Worm (Caenorhabditis elegans) whole organism, early embryonic: ENCODE results near the gene dna-2.

ENCODE experiments used
- B0310.2 ChIP-seq: sonication (generic microtip); optimal IDR thresholded peaks from 2 replicates; lab custom pipeline; 2016; ENCODE audit warnings: mild to moderate bottlenecking, missing genetic modification characterization, missing compliant biosample characterization
- F13C5.2 ChIP-seq: sonication (generic microtip); optimal IDR thresholded peaks from 2 replicates; lab custom pipeline; 2017; ENCODE audit warnings: mild to moderate bottlenecking, missing genetic modification characterization, inconsistent platforms, missing compliant biosample characterization
- aly-1 ChIP-seq: sonication (generic microtip); optimal IDR thresholded peaks from 2 replicates; lab custom pipeline; 2016; ENCODE audit warnings: missing genetic modification characterization, missing compliant biosample characterization
- ama-1 ChIP-seq: fragments of 150-350 bp; optimal IDR thresholded peaks from 2 replicates; lab custom pipeline; 2014
- ceh-13 ChIP-seq: fragments of 200-800 bp; sonication (Bioruptor generic); optimal IDR thresholded peaks from 2 replicates; lab custom pipeline; 2018; ENCODE audit warnings: mild to moderate bottlenecking, missing genetic modification characterization, missing compliant biosample characterization
- ceh-36 ChIP-seq: sonication (generic microtip); optimal IDR thresholded peaks from 2 replicates; lab custom pipeline; 2016; ENCODE audit warnings: missing genetic modification characterization, inconsistent platforms, missing compliant biosample characterization
- ets-7 ChIP-seq: sonication (generic microtip); optimal IDR thresholded peaks from 2 replicates; lab custom pipeline; 2016; ENCODE audit warnings: missing genotype, missing genetic modification characterization, missing compliant biosample characterization
- flt-1 ChIP-seq: fragments of 200-800 bp; sonication (Bioruptor generic); IDR thresholded peaks from 2 replicates; pipeline ENCODE4 v1.3.6; 2022; ENCODE audit warnings: missing genetic modification characterization, missing compliant biosample characterization
- hmbx-1 ChIP-seq: sonication (generic microtip); optimal IDR thresholded peaks from 2 replicates; lab custom pipeline; 2016; ENCODE audit warnings: mild to moderate bottlenecking, missing genetic modification characterization, missing compliant biosample characterization
- hmg-4 ChIP-seq: fragments of 200-800 bp; sonication (Bioruptor generic); optimal IDR thresholded peaks from 2 replicates; lab custom pipeline; 2018; ENCODE audit warnings: mild to moderate bottlenecking, missing genetic modification characterization, missing compliant biosample characterization
- hnd-1 ChIP-seq: sonication (generic microtip); optimal IDR thresholded peaks from 2 replicates; lab custom pipeline; 2016; ENCODE audit warnings: missing genetic modification characterization, missing compliant biosample characterization
- pes-1 ChIP-seq: fragments of 200-800 bp; sonication (Bioruptor generic); IDR thresholded peaks from 2 replicates; pipeline ENCODE4 v1.3.6; 2022; ENCODE audit warnings: missing genetic modification reagents, missing genetic modification characterization, missing compliant biosample characterization
- scrt-1 ChIP-seq: fragments of 200-800 bp; sonication (Bioruptor generic); IDR thresholded peaks from 2 replicates; pipeline ENCODE4 v1.3.6; 2022; ENCODE audit warnings: missing genetic modification characterization, missing compliant biosample characterization
- sea-1 ChIP-seq: fragments of 200-800 bp; sonication (Bioruptor generic); conservative IDR thresholded peaks from 2 replicates; pipeline ENCODE4 v1.3.6; 2022; ENCODE audit warnings: missing genetic modification characterization, missing compliant biosample characterization
- tbx-11 ChIP-seq: fragments of 200-800 bp; sonication (Bioruptor generic); IDR thresholded peaks from 2 replicates; pipeline ENCODE4 v1.3.6; 2022; ENCODE audit warnings: missing genetic modification characterization, missing compliant biosample characterization
- tbx-37 ChIP-seq: fragments of 200-800 bp; sonication (Bioruptor generic); conservative IDR thresholded peaks from 2 replicates; pipeline ENCODE4 v1.3.6; 2022; ENCODE audit warnings: missing genetic modification reagents, missing genetic modification characterization, missing compliant biosample characterization
- tra-4 ChIP-seq: sonication (generic microtip); optimal IDR thresholded peaks from 2 replicates; lab custom pipeline; 2017; ENCODE audit warnings: missing genetic modification characterization, missing compliant biosample characterization

The dna-2 gene

DNA sequence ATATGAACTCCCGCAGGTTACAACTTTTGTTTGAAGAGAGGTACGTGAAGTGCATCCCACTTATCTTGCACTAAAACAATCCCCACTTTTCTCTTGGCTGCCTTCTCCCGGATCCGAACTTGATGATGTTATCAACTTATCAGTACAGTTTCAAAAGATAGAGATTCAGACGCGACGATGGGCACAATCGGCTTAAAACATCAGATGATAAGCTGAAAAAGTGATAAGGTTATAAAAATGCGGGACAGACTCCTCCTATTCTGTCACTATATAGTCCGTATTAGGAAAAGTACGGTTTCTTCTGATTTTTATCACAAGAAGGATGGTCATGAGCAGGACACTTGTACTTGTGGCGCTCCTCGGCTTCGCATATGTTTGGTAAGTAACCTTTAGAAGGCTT, 39.0 kb upstream of the dna-2 start, which contains the start of gene ctsa-1.2:
Gene ctsa-1.2, plus strand, starts transcription at position 160 of the 400 bp plus-strand sequence.
- no peak for TF ChIP-seq B0310.2 (tag; lab: Kevin White, UChicago)
- no peak for TF ChIP-seq ama-1 (lab: Kevin White, UChicago)
- no peak for TF ChIP-seq sea-1 (GFP tag; lab: Robert Waterston, UW)

DNA sequence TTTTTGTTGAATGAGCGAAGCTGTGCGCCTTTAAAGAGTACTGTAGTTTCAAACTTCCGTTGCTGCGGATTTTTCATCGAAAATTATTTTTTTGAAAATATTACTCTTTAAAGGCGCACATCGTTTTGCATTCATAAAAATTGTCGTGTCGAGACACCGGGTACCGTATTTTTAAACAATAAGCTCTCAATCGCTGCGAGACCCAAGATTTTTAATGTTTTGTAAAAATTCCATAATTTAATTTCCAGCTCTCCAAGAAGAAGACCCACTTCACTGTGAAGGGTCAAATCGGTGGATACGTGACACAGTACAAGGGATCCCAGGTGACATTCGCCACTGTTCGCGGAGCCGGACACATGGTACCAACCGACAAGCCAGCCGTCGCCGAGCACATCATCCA, 35.9 kb upstream of the dna-2 start:
- TF ChIP-seq sea-1 (GFP tag; lab: Robert Waterston, UW) (no peak), scrt-1 (GFP tag; lab: Robert Waterston, UW) (no peak), ama-1 (lab: Kevin White, UChicago) (no peak), tra-4 (tag; lab: Kevin White, UChicago) (no peak)

DNA sequence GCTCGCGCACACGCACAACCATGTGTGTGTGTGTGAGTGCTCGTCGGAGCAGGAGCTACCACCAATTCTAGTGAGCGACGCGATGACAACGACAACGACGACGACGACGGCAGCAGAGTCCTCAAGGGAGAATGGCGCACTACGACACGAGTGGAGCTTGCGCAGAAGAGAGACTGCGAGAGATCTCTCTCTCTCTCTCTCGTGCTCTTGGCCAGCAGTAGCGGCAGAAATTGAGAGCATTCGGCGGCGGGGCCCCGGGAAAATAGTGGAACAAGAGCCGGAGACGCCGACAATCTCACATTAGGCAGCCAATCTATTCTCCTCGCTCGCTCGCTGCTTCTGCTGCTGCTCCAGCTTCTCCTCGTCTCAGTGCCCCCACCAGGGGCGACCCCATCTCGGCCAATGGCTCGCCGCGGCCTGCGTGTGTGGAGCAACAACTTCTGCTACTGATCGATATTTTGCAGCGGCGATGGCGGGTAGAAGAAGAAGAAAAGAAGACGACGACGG, 31.4 kb upstream of the dna-2 start:
- TF ChIP-seq ets-7 (tag; lab: Kevin White, UChicago) (no peak), hmbx-1 (no peak), hnd-1 (tag; lab: Kevin White, UChicago) (no peak), hmg-4 (peak; percentile 75), flt-1 (GFP tag; lab: Robert Waterston, UW) (0 out of 2 replicates have a peak, but pooled peaks have one; percentile 16), ceh-36 (tag; lab: Kevin White, UChicago) (no peak), tbx-11 (GFP tag; lab: Robert Waterston, UW) (no peak), tra-4 (tag; lab: Kevin White, UChicago) (no peak), scrt-1 (GFP tag; lab: Robert Waterston, UW) (peak; percentile 32; the same call in 1 of the 2 replicates), B0310.2 (tag; lab: Kevin White, UChicago) (peak; percentile 19), ama-1 (lab: Kevin White, UChicago) (no peak), tbx-37 (GFP tag; lab: Robert Waterston, UW) (no peak), aly-1 (tag; lab: Kevin White, UChicago) (peak; percentile 52), pes-1 (GFP tag; lab: Robert Waterston, UW) (peak; percentile 33; the same call in 1 of the 2 replicates), F13C5.2 (peak; percentile 72), ceh-13 (GFP tag; lab: Kevin White, UChicago) (no peak), sea-1 (GFP tag; lab: Robert Waterston, UW) (no peak)

DNA sequence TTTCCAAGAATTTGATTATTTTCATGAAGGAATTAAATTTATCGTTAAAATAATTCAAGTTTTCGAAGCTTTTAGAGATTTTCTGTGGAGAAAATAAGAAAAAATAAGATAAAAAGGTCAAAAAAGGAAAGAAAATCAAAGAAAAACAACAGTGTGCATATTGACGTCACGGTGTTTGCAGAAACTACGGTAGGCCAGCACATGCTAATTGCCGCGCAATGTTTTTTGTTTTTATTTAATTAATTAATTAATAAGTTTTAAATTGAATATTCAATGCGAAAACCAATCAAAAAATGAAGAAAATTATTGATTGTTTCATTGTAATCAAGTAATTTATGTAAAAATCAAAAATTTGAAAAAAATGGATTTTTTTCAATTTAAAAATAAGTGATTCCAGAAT, 30.3 kb upstream of the dna-2 start:
- TF ChIP-seq hnd-1 (tag; lab: Kevin White, UChicago) (no peak), ceh-36 (tag; lab: Kevin White, UChicago) (no peak), ets-7 (tag; lab: Kevin White, UChicago) (no peak), B0310.2 (tag; lab: Kevin White, UChicago) (no peak), aly-1 (tag; lab: Kevin White, UChicago) (no peak), pes-1 (GFP tag; lab: Robert Waterston, UW) (no peak), F13C5.2 (no peak)

DNA sequence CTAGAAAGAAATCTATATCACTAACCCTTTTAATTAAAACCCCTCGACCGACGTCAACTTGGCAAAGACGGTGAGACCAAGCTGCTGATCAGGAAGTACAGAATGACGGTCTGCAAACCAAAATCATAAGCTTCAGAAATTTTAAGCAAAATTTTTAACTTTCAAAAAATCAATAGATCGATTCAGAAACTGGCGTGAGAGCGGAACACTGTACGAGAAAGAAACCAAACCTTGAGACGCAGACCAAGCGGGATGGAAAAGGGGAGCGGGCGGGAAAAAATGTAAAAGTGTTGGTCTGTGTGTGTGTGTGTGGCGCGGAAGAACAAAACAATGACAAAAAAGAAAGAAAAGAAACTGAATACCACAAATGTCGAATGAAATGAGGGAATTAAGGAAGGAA, 29.7 kb upstream of the dna-2 start, which contains the start of the genes F44E5.17 and gpb-1:
Gene F44E5.17, minus strand, starts transcription at position 101 of the 400 bp plus-strand sequence.
Gene gpb-1, minus strand, starts transcription at position 118 of the 400 bp plus-strand sequence.
- TF ChIP-seq flt-1 (GFP tag; lab: Robert Waterston, UW), result no peak
- no peak for TF ChIP-seq scrt-1 (GFP tag; lab: Robert Waterston, UW)
- TF ChIP-seq F13C5.2, result no peak
- TF ChIP-seq tbx-37 (GFP tag; lab: Robert Waterston, UW), result no peak
- no peak for TF ChIP-seq tra-4 (tag; lab: Kevin White, UChicago)
- TF ChIP-seq sea-1 (GFP tag; lab: Robert Waterston, UW), result no peak

DNA sequence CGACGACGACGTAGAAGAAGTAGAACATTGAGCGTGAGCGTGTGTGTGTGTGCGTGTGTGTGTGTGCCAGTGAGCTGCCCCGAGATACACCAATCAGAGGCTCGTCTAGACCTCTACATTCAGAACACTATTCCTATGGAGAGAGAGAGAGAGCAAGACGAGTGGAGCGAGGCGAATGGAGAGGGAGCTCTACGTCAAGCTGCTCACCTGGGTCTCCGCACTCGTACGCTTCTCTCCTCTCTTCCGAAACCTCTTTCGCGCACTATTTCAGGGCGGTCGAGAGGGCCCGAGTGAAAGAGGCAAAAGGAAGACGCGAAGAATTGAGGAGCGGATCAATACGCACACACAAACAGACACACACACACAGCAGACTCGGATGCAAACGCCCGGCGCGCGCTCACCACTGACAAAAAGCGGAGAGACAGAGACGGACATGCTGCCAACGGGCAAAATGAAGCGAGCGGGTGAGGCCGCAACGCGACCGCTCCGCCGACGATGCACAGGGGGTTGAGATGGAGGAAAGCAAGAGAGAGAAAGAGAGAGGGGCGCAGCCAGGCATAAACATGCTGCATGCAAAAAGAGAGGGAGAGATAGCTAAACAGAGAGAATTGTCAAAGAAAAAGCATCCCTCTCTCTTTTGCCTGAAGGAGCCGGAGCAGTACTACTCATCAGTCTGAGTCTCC, 28.6 kb upstream of the dna-2 start:
- TF ChIP-seq B0310.2 (tag; lab: Kevin White, UChicago) (peak; percentile 32), pes-1 (GFP tag; lab: Robert Waterston, UW) (peak; percentile 40; the same call in 1 of the 2 replicates), hnd-1 (tag; lab: Kevin White, UChicago) (no peak), F13C5.2 (peak; percentile 90), tbx-37 (GFP tag; lab: Robert Waterston, UW) (no peak), ets-7 (tag; lab: Kevin White, UChicago) (peak; percentile 35), ceh-36 (tag; lab: Kevin White, UChicago) (no peak), hmg-4 (peak; percentile 93), flt-1 (GFP tag; lab: Robert Waterston, UW) (0 out of 2 replicates have a peak, but pooled peaks have one; percentile 43), ama-1 (lab: Kevin White, UChicago) (no peak), tbx-11 (GFP tag; lab: Robert Waterston, UW) (0 out of 2 replicates have a peak, but pooled peaks have one; percentile 53), ceh-13 (GFP tag; lab: Kevin White, UChicago) (no peak), aly-1 (tag; lab: Kevin White, UChicago) (peak; percentile 55), sea-1 (GFP tag; lab: Robert Waterston, UW) (0 out of 2 replicates have a peak, but pooled peaks have one; percentile 50), scrt-1 (GFP tag; lab: Robert Waterston, UW) (0 out of 2 replicates have a peak, but pooled peaks have one; percentile 51)

DNA sequence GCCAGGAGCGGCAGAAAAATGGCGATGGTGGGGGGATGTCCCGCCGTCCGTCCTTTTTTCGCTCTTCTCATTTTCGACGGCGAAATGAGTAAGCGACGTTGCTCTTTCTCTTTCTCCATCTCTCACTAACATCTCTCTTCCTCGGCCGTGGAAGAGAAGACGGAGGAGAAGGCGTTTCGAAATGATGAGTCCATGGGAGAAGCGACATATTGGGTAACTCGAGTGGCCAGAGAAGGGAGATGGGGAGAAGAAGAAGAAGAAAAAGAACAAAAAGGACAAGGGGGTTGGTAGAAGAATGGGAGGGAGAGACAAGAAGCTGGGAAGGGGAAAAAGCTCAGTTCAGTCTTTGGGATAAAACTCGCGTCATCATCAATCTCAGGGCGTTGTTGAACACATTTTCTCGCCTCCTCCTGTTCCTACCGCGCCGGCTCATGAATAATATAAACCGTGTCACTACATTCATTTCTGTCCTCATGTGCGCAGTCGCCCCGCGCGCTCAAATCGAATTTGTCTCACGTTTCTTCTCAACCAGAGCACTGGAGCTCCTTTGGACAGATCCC, 26.5 kb upstream of the dna-2 start:
- no peak for TF ChIP-seq hmbx-1
- TF ChIP-seq pes-1 (GFP tag; lab: Robert Waterston, UW), result no peak
- TF ChIP-seq ama-1 (lab: Kevin White, UChicago), result no peak
- TF ChIP-seq hnd-1 (tag; lab: Kevin White, UChicago), result no peak
- TF ChIP-seq aly-1 (tag; lab: Kevin White, UChicago), result peak; percentile 33
